Fruit fly (Drosophila melanogaster) whole organism: ENCODE data around the gene Lcp65Ab2.

Experiments used
- CG8478 ChIP-seq: fragments of >200 bp; optimal IDR thresholded peaks from 2 replicates; lab custom pipeline; 2018; ENCODE audit warnings: inconsistent platforms
- psq ChIP-seq: fragments of >200 bp; optimal IDR thresholded peaks from 2 replicates; lab custom pipeline; 2017

dm6 chr3L:6188995-6189927 lies 42.8 kb downstream of the Lcp65Ab2 start, which contains the start of the genes D19A and CG7386:
- TF ChIP-seq psq (no peak), CG8478 (lab: Kevin White, UChicago) (no peak)
